Fruit fly (Drosophila melanogaster) whole organism, pupa: ENCODE measurements around the gene Sfp78E.

Experiments
- CG10348 ChIP-seq: fragments of 200-800 bp; sonication (Bioruptor generic); IDR thresholded peaks from 2 replicates; pipeline ENCODE4 v1.3.6; 2022; ENCODE audit warnings: missing biosample characterization, missing genetic modification characterization
- CG12605 ChIP-seq: fragments of 200-800 bp; sonication (Bioruptor generic); IDR thresholded peaks from 2 replicates; pipeline ENCODE4 v1.3.6; 2022; ENCODE audit warnings: missing biosample characterization, missing genetic modification characterization
- CG13204 ChIP-seq: fragments of 200-800 bp; sonication (Bioruptor generic); optimal IDR thresholded peaks from 2 replicates; lab custom pipeline; 2018; ENCODE audit warnings: missing biosample characterization, mild to moderate bottlenecking, missing genetic modification characterization, moderate library complexity
- CG14655 ChIP-seq: fragments of 200-800 bp; sonication (Bioruptor generic); optimal IDR thresholded peaks from 3 replicates; lab custom pipeline; 2017; ENCODE audit warnings: mild to moderate bottlenecking, missing biosample characterization, missing genetic modification reagents, missing genetic modification characterization
- CG15710 ChIP-seq: fragments of 200-800 bp; sonication (Bioruptor generic); optimal IDR thresholded peaks from 2 replicates; lab custom pipeline; 2018; ENCODE audit warnings: missing biosample characterization, mild to moderate bottlenecking, missing genetic modification characterization, moderate library complexity
- CG17806 ChIP-seq: fragments of 200-800 bp; sonication (Bioruptor generic); optimal IDR thresholded peaks from 2 replicates; lab custom pipeline; 2018; ENCODE audit warnings: missing biosample characterization, mild to moderate bottlenecking, missing genetic modification characterization, moderate library complexity
- CG32121 ChIP-seq: fragments of 200-800 bp; sonication (Bioruptor generic); IDR thresholded peaks from 2 replicates; pipeline ENCODE4 v1.3.6; 2022; ENCODE audit warnings: missing biosample characterization, missing genetic modification characterization
- CG34367 ChIP-seq: fragments of 200-800 bp; sonication (Bioruptor generic); optimal IDR thresholded peaks from 2 replicates; lab custom pipeline; 2018; ENCODE audit warnings: missing biosample characterization, mild to moderate bottlenecking, missing genetic modification characterization
- CG4496 ChIP-seq: fragments of 200-800 bp; sonication (Bioruptor generic); IDR thresholded peaks from 3 replicates; pipeline ENCODE4 v1.3.6; 2022; ENCODE audit warnings: missing biosample characterization, missing genetic modification characterization
- CG8159 ChIP-seq: fragments of 200-800 bp; sonication (Bioruptor generic); optimal IDR thresholded peaks from 3 replicates; lab custom pipeline; 2018; ENCODE audit warnings: missing biosample characterization, mild to moderate bottlenecking, missing genetic modification characterization, moderate library complexity
- CG8301 ChIP-seq: fragments of 200-800 bp; sonication (Bioruptor generic); optimal IDR thresholded peaks from 2 replicates; lab custom pipeline; 2018; ENCODE audit warnings: missing biosample characterization, mild to moderate bottlenecking, missing genetic modification characterization
- CG9948 ChIP-seq: fragments of 200-800 bp; sonication (Bioruptor generic); optimal IDR thresholded peaks from 2 replicates; lab custom pipeline; 2018; ENCODE audit warnings: missing biosample characterization, mild to moderate bottlenecking, missing genetic modification characterization, moderate library complexity
- D1 ChIP-seq: fragments of 200-800 bp; sonication (Bioruptor generic); optimal IDR thresholded peaks from 2 replicates; lab custom pipeline; 2018; ENCODE audit warnings: missing biosample characterization, mild to moderate bottlenecking, missing genetic modification characterization, moderate library complexity
- EcR ChIP-seq: fragments of 200-800 bp; sonication (Bioruptor generic); optimal IDR thresholded peaks from 3 replicates; lab custom pipeline; 2019; ENCODE audit warnings: missing biosample characterization, missing genetic modification characterization, mild to moderate bottlenecking, moderate library complexity, missing genetic modification reagents
- Ets98B ChIP-seq: fragments of 200-800 bp; sonication (Bioruptor generic); IDR thresholded peaks from 2 replicates; pipeline ENCODE4 v1.3.6; 2022; ENCODE audit warnings: missing biosample characterization, missing genetic modification characterization
- Pif1A ChIP-seq: fragments of 200-800 bp; sonication (Bioruptor generic); optimal IDR thresholded peaks from 3 replicates; lab custom pipeline; 2016; ENCODE audit warnings: missing biosample characterization, missing genetic modification characterization
- Pif1B ChIP-seq: fragments of 200-800 bp; sonication (Bioruptor generic); optimal IDR thresholded peaks from 3 replicates; lab custom pipeline; 2016; ENCODE audit warnings: missing biosample characterization, missing genetic modification characterization
- Snoo ChIP-seq: fragments of 200-800 bp; sonication (Bioruptor generic); optimal IDR thresholded peaks from 3 replicates; lab custom pipeline; 2017; ENCODE audit warnings: missing biosample characterization, mild to moderate bottlenecking, missing genetic modification characterization, inconsistent platforms
- fd96Ca ChIP-seq: fragments of 200-800 bp; sonication (Bioruptor generic); IDR thresholded peaks from 3 replicates; pipeline ENCODE4 v1.3.6; 2022; ENCODE audit warnings: missing biosample characterization, missing genetic modification characterization
- gl ChIP-seq: fragments of 200-800 bp; sonication (Bioruptor generic); optimal IDR thresholded peaks from 2 replicates; lab custom pipeline; 2018; ENCODE audit warnings: missing biosample characterization, mild to moderate bottlenecking, missing genetic modification characterization
- rn ChIP-seq: fragments of 200-800 bp; sonication (Bioruptor generic); IDR thresholded peaks from 2 replicates; pipeline ENCODE4 v1.3.6; 2022; ENCODE audit warnings: missing biosample characterization, missing genetic modification characterization

Gene Sfp78E

DNA sequence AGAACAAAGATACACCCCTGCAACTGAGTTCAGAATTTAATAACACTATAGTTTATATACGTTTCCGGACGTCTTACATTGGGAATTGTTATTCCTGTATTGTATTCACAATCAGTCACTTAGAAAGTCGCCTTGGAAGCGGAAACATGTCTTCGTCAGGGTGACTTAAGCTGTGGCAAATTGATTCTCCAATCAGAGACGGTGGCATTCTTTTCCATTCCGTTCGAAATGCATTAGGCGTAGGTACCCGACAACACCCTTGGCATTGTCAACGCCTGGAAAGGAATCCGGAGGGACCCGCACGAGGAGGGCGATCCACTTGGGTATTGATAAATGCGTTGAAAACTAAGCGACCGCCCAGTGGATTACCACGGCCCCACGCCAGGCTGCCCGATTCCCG lies at the start of gene Sfp78E:
Gene Sfp78E (minus strand): TSS at position 101 of the 400 bp plus-strand sequence.
- no peak for TF ChIP-seq CG4496 (GFP tag; lab: Robert Waterston, UW)
- TF ChIP-seq Snoo (tag; lab: Kevin White, UChicago), result no peak
- TF ChIP-seq CG14655 (GFP tag; lab: Kevin White, UChicago), result no peak
- no peak for TF ChIP-seq Ets98B
- TF ChIP-seq CG12605, result no peak
- TF ChIP-seq Pif1A (GFP tag; lab: Kevin White, UChicago), result no peak
- no peak for TF ChIP-seq CG9948 (tag; lab: Kevin White, UChicago)
- TF ChIP-seq gl (tag; lab: Kevin White, UChicago), result no peak
- no peak for TF ChIP-seq CG34367
- no peak for TF ChIP-seq CG10348 (GFP tag; lab: Robert Waterston, UW)
- TF ChIP-seq rn (GFP tag; lab: Robert Waterston, UW), result no peak
- no peak for TF ChIP-seq EcR (GFP tag; lab: Kevin White, UChicago)
- TF ChIP-seq CG8159 (tag; lab: Kevin White, UChicago), result no peak
- TF ChIP-seq Pif1B (GFP tag; lab: Kevin White, UChicago), result no peak
- TF ChIP-seq CG32121 (GFP tag; lab: Robert Waterston, UW), result no peak
- TF ChIP-seq CG13204, result no peak
- no peak for TF ChIP-seq CG8301 (tag; lab: Kevin White, UChicago)
- no peak for TF ChIP-seq CG17806 (tag; lab: Kevin White, UChicago)
- no peak for TF ChIP-seq fd96Ca (GFP tag; lab: Robert Waterston, UW)

dm6 chr3L:21733387-21733786 lies 49.5 kb upstream of the Sfp78E start, which contains the start of gene CG14568:
TSS of gene CG14568 (minus strand) at chr3L:21733487.
- TF ChIP-seq EcR (GFP tag; lab: Kevin White, UChicago) (no peak), gl (tag; lab: Kevin White, UChicago) (no peak), CG8301 (tag; lab: Kevin White, UChicago) (no peak), Pif1B (GFP tag; lab: Kevin White, UChicago) (no peak), CG4496 (GFP tag; lab: Robert Waterston, UW) (no peak), Pif1A (GFP tag; lab: Kevin White, UChicago) (no peak), Snoo (tag; lab: Kevin White, UChicago) (no peak), Ets98B (no peak), CG17806 (tag; lab: Kevin White, UChicago) (no peak), CG8159 (tag; lab: Kevin White, UChicago) (no peak), CG14655 (GFP tag; lab: Kevin White, UChicago) (no peak)

DNA sequence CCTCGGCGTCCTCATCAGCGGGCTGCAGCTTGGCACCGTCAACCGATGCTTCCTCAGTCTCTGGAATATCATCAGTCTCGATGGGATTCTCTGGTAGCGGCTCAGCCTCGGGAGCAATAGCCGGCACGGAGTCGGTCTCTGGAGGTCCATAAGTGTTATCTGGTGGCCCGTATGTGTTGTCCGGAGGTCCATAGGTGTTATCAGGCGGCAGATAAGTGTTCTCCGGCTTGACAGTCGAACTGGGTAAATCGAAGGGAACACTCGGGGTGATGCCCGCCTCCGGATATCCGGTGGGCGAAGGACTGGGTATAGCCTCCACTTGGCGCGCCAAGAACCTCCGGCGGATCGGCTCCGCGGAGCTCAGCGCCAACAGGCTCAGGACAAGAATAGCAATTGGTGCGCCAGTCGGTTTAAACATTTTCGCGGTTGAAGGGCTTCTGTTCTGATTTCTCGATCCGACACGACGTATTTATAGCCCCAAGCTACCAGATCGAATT lies 47.3 kb upstream of the Sfp78E start, which contains the start of gene CG14569:
Gene CG14569 (minus strand): TSS at position 447 of the 497 bp plus-strand sequence.
- TF ChIP-seq CG32121 (GFP tag; lab: Robert Waterston, UW) (no peak), fd96Ca (GFP tag; lab: Robert Waterston, UW) (no peak), CG14655 (GFP tag; lab: Kevin White, UChicago) (no peak), Ets98B (no peak), EcR (GFP tag; lab: Kevin White, UChicago) (no peak), Pif1A (GFP tag; lab: Kevin White, UChicago) (no peak), gl (tag; lab: Kevin White, UChicago) (no peak), CG12605 (no peak), Snoo (tag; lab: Kevin White, UChicago) (no peak), CG34367 (no peak), D1 (tag; lab: Kevin White, UChicago) (no peak)

DNA sequence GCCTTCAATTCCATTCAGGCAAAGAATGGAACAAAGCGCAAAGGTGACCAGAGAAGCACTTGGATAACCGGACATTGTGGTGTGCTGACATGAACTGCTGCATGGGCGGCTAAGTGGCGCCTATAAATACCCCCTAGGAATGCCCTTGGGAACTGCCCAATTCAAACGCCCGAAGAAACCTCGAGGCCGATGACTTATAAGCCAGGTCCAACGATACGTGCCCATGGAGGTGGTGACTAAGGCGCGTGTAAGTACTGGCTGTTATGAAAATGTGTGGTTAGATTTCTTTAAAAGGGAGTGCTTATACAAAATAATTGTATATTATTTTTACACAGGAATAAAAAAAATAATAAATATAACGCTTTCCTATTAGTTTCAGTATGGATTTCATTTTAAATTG lies 46.5 kb upstream of the Sfp78E start, which contains the start of gene CG14570:
Gene CG14570 (minus strand): TSS at position 101 of the 400 bp plus-strand sequence.
- no peak for TF ChIP-seq CG15710 (tag; lab: Kevin White, UChicago)
- no peak for TF ChIP-seq CG14655 (GFP tag; lab: Kevin White, UChicago)
- TF ChIP-seq CG32121 (GFP tag; lab: Robert Waterston, UW), result no peak
- TF ChIP-seq CG13204, result no peak
- TF ChIP-seq fd96Ca (GFP tag; lab: Robert Waterston, UW), result no peak
- TF ChIP-seq EcR (GFP tag; lab: Kevin White, UChicago), result no peak
- no peak for TF ChIP-seq Ets98B
- no peak for TF ChIP-seq gl (tag; lab: Kevin White, UChicago)

- TF ChIP-seq CG34367, result peak; percentile 77
- no peak for TF ChIP-seq CG13204
- peak; percentile 94 for TF ChIP-seq fd96Ca (GFP tag; lab: Robert Waterston, UW)
- peak; percentile 92 for TF ChIP-seq CG4496 (GFP tag; lab: Robert Waterston, UW)
- TF ChIP-seq Pif1A (GFP tag; lab: Kevin White, UChicago), result peak; percentile 82
- TF ChIP-seq CG17806 (tag; lab: Kevin White, UChicago), result peak; percentile 78
- peak; percentile 81 for TF ChIP-seq CG9948 (tag; lab: Kevin White, UChicago)
- TF ChIP-seq CG14655 (GFP tag; lab: Kevin White, UChicago), result peak; percentile 79
- peak; percentile 68 for TF ChIP-seq Pif1B (GFP tag; lab: Kevin White, UChicago)
- peak; percentile 74 for TF ChIP-seq Snoo (tag; lab: Kevin White, UChicago)
- TF ChIP-seq gl (tag; lab: Kevin White, UChicago), result peak; percentile 44
- peak; percentile 81 for TF ChIP-seq CG15710 (tag; lab: Kevin White, UChicago)
- TF ChIP-seq EcR (GFP tag; lab: Kevin White, UChicago), result no peak
- peak; percentile 87 for TF ChIP-seq rn (GFP tag; lab: Robert Waterston, UW)
- TF ChIP-seq CG8159 (tag; lab: Kevin White, UChicago), result peak; percentile 75
- TF ChIP-seq CG10348 (GFP tag; lab: Robert Waterston, UW), result peak; percentile 83
- peak; percentile 80 for TF ChIP-seq CG8301 (tag; lab: Kevin White, UChicago)
- peak; percentile 89 for TF ChIP-seq Ets98B
- peak; percentile 87 for TF ChIP-seq CG32121 (GFP tag; lab: Robert Waterston, UW)
- peak; percentile 63; the same call in 1 of the 2 replicates for TF ChIP-seq CG12605
- TF ChIP-seq D1 (tag; lab: Kevin White, UChicago), result peak; percentile 63
Measured at dm6 chr3L:21728616-21729047, 44.8 kb upstream of the Sfp78E start, which contains the start of the genes CG11247 and Polr2H. TSS of gene CG11247 (minus strand) at chr3L:21728806. TSS of gene Polr2H (plus strand) at chr3L:21728932.
